Worm (Caenorhabditis elegans) whole organism, mixed stage, embryonic: ENCODE results near the gene gpa-6.

Source experiments
- ceh-39 ChIP-seq: fragments of 150-350 bp; optimal IDR thresholded peaks from 2 replicates; lab custom pipeline; 2014; ENCODE audit warnings: missing biosample characterization, missing genetic modification characterization
- ceh-43 ChIP-seq: fragments of 200-800 bp; sonication (Bioruptor generic); optimal IDR thresholded peaks from 2 replicates; lab custom pipeline; 2018; ENCODE audit warnings: mild to moderate bottlenecking, missing genetic modification characterization, moderate library complexity, missing compliant biosample characterization
- ces-1 ChIP-seq: fragments of 150-350 bp; optimal IDR thresholded peaks from 2 replicates; lab custom pipeline; 2014; ENCODE audit warnings: missing biosample characterization, missing genetic modification reagents, missing genetic modification characterization
- lin-13 ChIP-seq: fragments of 150-350 bp; optimal IDR thresholded peaks from 2 replicates; lab custom pipeline; 2014; ENCODE audit warnings: missing biosample characterization, missing genetic modification characterization
- lin-32 ChIP-seq: fragments of 200-800 bp; sonication (Bioruptor generic); optimal IDR thresholded peaks from 2 replicates; lab custom pipeline; 2018; ENCODE audit warnings: mild to moderate bottlenecking, missing genetic modification characterization, missing compliant biosample characterization
- lsy-2 ChIP-seq: fragments of 150-350 bp; optimal IDR thresholded peaks from 2 replicates; lab custom pipeline; 2014; ENCODE audit warnings: missing biosample characterization, missing genetic modification characterization
- mep-1 ChIP-seq: fragments of 150-350 bp; optimal IDR thresholded peaks from 2 replicates; lab custom pipeline; 2017; ENCODE audit warnings: missing biosample characterization, missing genetic modification reagents, missing genetic modification characterization, inconsistent platforms
- mls-2 ChIP-seq: sonication (generic microtip); optimal IDR thresholded peaks from 2 replicates; lab custom pipeline; 2016; ENCODE audit warnings: mild to moderate bottlenecking, missing genetic modification characterization, moderate library complexity, missing compliant biosample characterization
- nhr-237 ChIP-seq: fragments of 150-350 bp; optimal IDR thresholded peaks from 2 replicates; lab custom pipeline; 2014; ENCODE audit warnings: missing biosample characterization, missing genetic modification characterization
- sptf-1 ChIP-seq: sonication (generic microtip); optimal IDR thresholded peaks from 2 replicates; lab custom pipeline; 2017; ENCODE audit warnings: mild to moderate bottlenecking, missing genetic modification characterization, moderate library complexity, missing compliant biosample characterization
- unc-62 ChIP-seq: fragments of 150-350 bp; optimal IDR thresholded peaks from 2 replicates; lab custom pipeline; 2014; ENCODE audit warnings: missing biosample characterization, missing genetic modification reagents, missing genetic modification characterization
- ztf-11 ChIP-seq: fragments of 150-350 bp; optimal IDR thresholded peaks from 2 replicates; lab custom pipeline; 2014; ENCODE audit warnings: missing biosample characterization, missing genetic modification characterization

DNA sequence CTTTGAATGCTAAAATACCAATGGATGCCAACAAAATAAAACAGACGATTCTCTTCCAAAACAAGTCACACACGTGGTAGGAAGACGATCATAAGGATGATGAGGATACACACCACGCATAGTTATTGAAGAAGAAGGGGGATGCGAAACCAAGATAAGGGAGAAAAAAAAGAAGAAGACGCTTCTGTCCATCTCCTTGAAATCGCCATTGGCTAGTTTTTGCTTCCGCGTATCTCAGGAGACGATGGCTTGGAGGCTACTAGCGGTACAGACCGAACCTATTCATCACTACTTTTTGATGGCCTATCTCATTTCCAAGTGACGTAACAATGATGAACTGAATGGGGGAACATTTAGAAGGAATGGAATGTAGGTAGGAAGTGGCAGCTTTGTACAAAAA, 26.7 kb upstream of the gpa-6 start:
- TF ChIP-seq lin-13 (no peak), sptf-1 (tag; lab: Kevin White, UChicago) (no peak), mls-2 (no peak), lsy-2 (tag; lab: Kevin White, UChicago) (no peak), mep-1 (tag; lab: Kevin White, UChicago) (no peak), unc-62 (GFP tag; lab: Kevin White, UChicago) (no peak), ceh-43 (no peak), nhr-237 (no peak), ztf-11 (no peak), ceh-39 (no peak), ces-1 (no peak), lin-32 (GFP tag; lab: Kevin White, UChicago) (no peak)
